Worm (Caenorhabditis elegans): ENCODE measurements around the gene algn-11.
A peak's percentile ranks its signal among the peaks of the same experiment; 100 is the strongest.

Gene algn-11

ce11 chrIII:7263028-7263427, 27.3 kb downstream of the algn-11 start:
- TF ChIP-seq pha-4 (tag; optimal IDR thresholded peaks at IDR 0.05) (no peak), pag-3 (tag; optimal IDR thresholded peaks at IDR 0.05; ENCODE audit: borderline replicate concordance) (no peak), ceh-34 (tag; optimal IDR thresholded peaks at IDR 0.05) (no peak), unc-55 (GFP tag; optimal IDR thresholded peaks at IDR 0.05) (no peak), ceh-24 (tag; optimal IDR thresholded peaks at IDR 0.05) (no peak), elt-2 (tag; optimal IDR thresholded peaks at IDR 0.05) (no peak), ttx-3 (tag; optimal IDR thresholded peaks at IDR 0.05) (no peak), sox-2 (GFP tag; IDR thresholded peaks at IDR 0.05) (no peak), unc-86 (tag; optimal IDR thresholded peaks at IDR 0.05) (no peak), gmeb-2 (tag; optimal IDR thresholded peaks at IDR 0.05) (no peak), pat-9 (tag; optimal IDR thresholded peaks at IDR 0.05) (no peak), fkh-6 (tag; optimal IDR thresholded peaks at IDR 0.05) (no peak), unc-3 (GFP tag; conservative IDR thresholded peaks at IDR 0.05) (no peak), unc-3 (tag; optimal IDR thresholded peaks at IDR 0.05) (no peak), hlh-8 (tag; optimal IDR thresholded peaks at IDR 0.05) (no peak), ceh-19 (GFP tag; optimal IDR thresholded peaks at IDR 0.05) (no peak), syd-9 (tag; optimal IDR thresholded peaks at IDR 0.05) (no peak), zip-5 (tag; optimal IDR thresholded peaks at IDR 0.05) (no peak), odd-2 (tag; optimal IDR thresholded peaks at IDR 0.05) (no peak)

- TF ChIP-seq nhr-11 (tag; optimal IDR thresholded peaks at IDR 0.05) (no peak), ahr-1 (tag; optimal IDR thresholded peaks at IDR 0.05) (no peak), zip-5 (tag; optimal IDR thresholded peaks at IDR 0.05) (no peak), K09A11.1 (tag; optimal IDR thresholded peaks at IDR 0.05; ENCODE audit: insufficient read depth) (no peak), fax-1 (tag; optimal IDR thresholded peaks at IDR 0.05) (no peak), rnt-1 (tag; optimal IDR thresholded peaks at IDR 0.05) (no peak), unc-55 (GFP tag; optimal IDR thresholded peaks at IDR 0.05) (no peak), unc-42 (tag; optimal IDR thresholded peaks at IDR 0.05) (peak; percentile 53), hlh-13 (GFP tag; optimal IDR thresholded peaks at IDR 0.05) (no peak)
These were observed 27.8 kb downstream of the algn-11 start for ce11 chrIII:7262592-7262991.

- TF ChIP-seq unc-86 (tag; optimal IDR thresholded peaks at IDR 0.05): no peak
- no peak for TF ChIP-seq lin-11 (tag; optimal IDR thresholded peaks at IDR 0.05)
- no peak for TF ChIP-seq K02D7.2 (tag; optimal IDR thresholded peaks at IDR 0.05)
- TF ChIP-seq ceh-22 (tag; optimal IDR thresholded peaks at IDR 0.05): no peak
- TF ChIP-seq hlh-8 (tag; optimal IDR thresholded peaks at IDR 0.05): no peak
- TF ChIP-seq mec-3 (tag; optimal IDR thresholded peaks at IDR 0.05; ENCODE audit: borderline replicate concordance): no peak
- no peak for TF ChIP-seq fax-1 (tag; optimal IDR thresholded peaks at IDR 0.05)
- no peak for TF ChIP-seq ceh-34 (tag; optimal IDR thresholded peaks at IDR 0.05)
- no peak for TF ChIP-seq ceh-18 (tag; optimal IDR thresholded peaks at IDR 0.05)
- TF ChIP-seq K09A11.1 (tag; optimal IDR thresholded peaks at IDR 0.05; ENCODE audit: insufficient read depth): no peak
- no peak for TF ChIP-seq ahr-1 (tag; optimal IDR thresholded peaks at IDR 0.05)
- no peak for TF ChIP-seq fkh-6 (tag; optimal IDR thresholded peaks at IDR 0.05)
- TF ChIP-seq hlh-13 (GFP tag; optimal IDR thresholded peaks at IDR 0.05): no peak
- TF ChIP-seq unc-42 (tag; optimal IDR thresholded peaks at IDR 0.05): no peak
- no peak for TF ChIP-seq ref-2 (tag; optimal IDR thresholded peaks at IDR 0.05)
These were observed 31.4 kb downstream of the algn-11 start, which contains the start of gene B0361.4 for ce11 chrIII:7258931-7259330. TSS of gene B0361.4 (plus strand) at chrIII:7258991.

ce11 chrIII:7253669-7254068, 36.7 kb downstream of the algn-11 start:
- TF ChIP-seq ceh-2 (tag; optimal IDR thresholded peaks at IDR 0.05) (no peak), unc-42 (tag; optimal IDR thresholded peaks at IDR 0.05) (peak; percentile 95)

- TF ChIP-seq pha-2 (tag; optimal IDR thresholded peaks at IDR 0.05): no peak
- no peak for TF ChIP-seq pqm-1 (tag; optimal IDR thresholded peaks at IDR 0.05)
- no peak for TF ChIP-seq tbx-7 (tag; optimal IDR thresholded peaks at IDR 0.05)
- no peak for TF ChIP-seq odd-2 (tag; optimal IDR thresholded peaks at IDR 0.05)
- no peak for TF ChIP-seq hlh-30 (tag; optimal IDR thresholded peaks at IDR 0.05; ENCODE audit: insufficient read depth)
- TF ChIP-seq ceh-14 (tag; optimal IDR thresholded peaks at IDR 0.05): no peak
- no peak for TF ChIP-seq F13H6.1 (tag; optimal IDR thresholded peaks at IDR 0.05)
- no peak for TF ChIP-seq unc-3 (GFP tag; conservative IDR thresholded peaks at IDR 0.05)
- TF ChIP-seq unc-3 (tag; optimal IDR thresholded peaks at IDR 0.05): no peak
- TF ChIP-seq K09A11.1 (tag; optimal IDR thresholded peaks at IDR 0.05; ENCODE audit: insufficient read depth): no peak
These were observed 42.6 kb downstream of the algn-11 start, which contains the start of gene zmp-6 for ce11 chrIII:7247740-7248139. TSS of gene zmp-6 (minus strand) at chrIII:7247840.
